Fruit fly (Drosophila melanogaster): ENCODE data around the gene CG7218.
A peak's percentile ranks its signal among the peaks of the same experiment; 100 is the strongest.

Gene CG7218

dm6 chr3R:18168398-18168797 is 4.2 kb upstream of the CG7218 start (continued):
- peak; percentile 16; the same call in 1 of the 2 replicates for TF ChIP-seq lmd (GFP tag; IDR thresholded peaks at IDR 0.05)
- TF ChIP-seq chinmo (GFP tag; IDR thresholded peaks at IDR 0.05; ENCODE audit: partially characterized antibody), result peak; percentile 74; the same call in 2 of the 4 replicates
- TF ChIP-seq NfI (GFP tag; optimal IDR thresholded peaks at IDR 0.05), result peak; percentile 45
- TF ChIP-seq CG12659 (GFP tag; optimal IDR thresholded peaks at IDR 0.05), result peak; percentile 5
- no peak for TF ChIP-seq Usf (GFP tag; optimal IDR thresholded peaks at IDR 0.05)
- TF ChIP-seq CG10565 (GFP tag; optimal IDR thresholded peaks at IDR 0.05), result no peak
- peak; percentile 56 for TF ChIP-seq CTCF (GFP tag; optimal IDR thresholded peaks at IDR 0.05)
- TF ChIP-seq CG4617 (GFP tag; optimal IDR thresholded peaks at IDR 0.05; ENCODE audit: borderline replicate concordance), result no peak
- no peak for TF ChIP-seq wor (GFP tag; IDR thresholded peaks at IDR 0.05)
- 0 out of 2 replicates have a peak, but pooled peaks have one; percentile 38 for TF ChIP-seq CG3847 (GFP tag; IDR thresholded peaks at IDR 0.05)
- TF ChIP-seq sens-2 (GFP tag; IDR thresholded peaks at IDR 0.05), result 0 out of 2 replicates have a peak, but pooled peaks have one; percentile 13
- no peak for TF ChIP-seq CG9437 (GFP tag; optimal IDR thresholded peaks at IDR 0.05)
- TF ChIP-seq CG14441 (GFP tag; IDR thresholded peaks at IDR 0.05), result peak; percentile 37; the same call in 1 of the 2 replicates
- TF ChIP-seq ab (GFP tag; optimal IDR thresholded peaks at IDR 0.05), result no peak
- no peak for TF ChIP-seq CG4730 (GFP tag; IDR thresholded peaks at IDR 0.05)
- TF ChIP-seq BEAF-32 (GFP tag; optimal IDR thresholded peaks at IDR 0.05), result peak; percentile 6
- no peak for TF ChIP-seq pita (GFP tag; optimal IDR thresholded peaks at IDR 0.05)
- no peak for TF ChIP-seq inv (GFP tag; IDR thresholded peaks at IDR 0.05; ENCODE audit: partially characterized antibody)
- TF ChIP-seq Hr51 (GFP tag; optimal IDR thresholded peaks at IDR 0.05), result peak in 1 of 2 experiments; percentile 49
- TF ChIP-seq CG12769 (tag; optimal IDR thresholded peaks at IDR 0.05), result no peak
- no peak for TF ChIP-seq shn (GFP tag; optimal IDR thresholded peaks at IDR 0.05)
- peak; percentile 44 for TF ChIP-seq CG9817 (tag; optimal IDR thresholded peaks at IDR 0.05)
- peak; percentile 25; the same call in 1 of the 2 replicates for TF ChIP-seq MBD-R2 (GFP tag; IDR thresholded peaks at IDR 0.05)
- no peak for TF ChIP-seq ase (GFP tag; IDR thresholded peaks at IDR 0.05)
- TF ChIP-seq twi (tag; optimal IDR thresholded peaks at IDR 0.05), result no peak
- TF ChIP-seq CG17361 (GFP tag; IDR thresholded peaks at IDR 0.05), result 0 out of 3 replicates have a peak, but pooled peaks have one; percentile 5
- TF ChIP-seq stwl (tag; optimal IDR thresholded peaks at IDR 0.05), result peak; percentile 20
- TF ChIP-seq CG7372 (GFP tag; IDR thresholded peaks at IDR 0.05), result no peak
- no peak for TF ChIP-seq Sin3A (optimal IDR thresholded peaks at IDR 0.05)
- peak; percentile 43 for TF ChIP-seq hbn (GFP tag; IDR thresholded peaks at IDR 0.05; ENCODE audit: partially characterized antibody)
- peak; percentile 44 for TF ChIP-seq CG3995 (GFP tag; optimal IDR thresholded peaks at IDR 0.05)
- TF ChIP-seq CG32532 (GFP tag; IDR thresholded peaks at IDR 0.05), result peak; percentile 74
- peak; percentile 1 for TF ChIP-seq gfzf (GFP tag; optimal IDR thresholded peaks at IDR 0.05)
- no peak for TF ChIP-seq bbx (GFP tag; IDR thresholded peaks at IDR 0.05; ENCODE audit: partially characterized antibody)
- TF ChIP-seq CG11247 (GFP tag; IDR thresholded peaks at IDR 0.05), result no peak
- peak; percentile 70 for TF ChIP-seq CG9932 (GFP tag; IDR thresholded peaks at IDR 0.05)
- TF ChIP-seq CG11695 (GFP tag; IDR thresholded peaks at IDR 0.05), result no peak
- TF ChIP-seq sens (GFP tag), result no peak
- TF ChIP-seq ems (GFP tag; optimal IDR thresholded peaks at IDR 0.05), result no peak
- no peak for TF ChIP-seq tio (GFP tag; optimal IDR thresholded peaks at IDR 0.05)
- TF ChIP-seq CG17328 (GFP tag; IDR thresholded peaks at IDR 0.05), result no peak
- TF ChIP-seq Vsx1 (GFP tag; optimal IDR thresholded peaks at IDR 0.05), result no peak
- no peak for TF ChIP-seq dan (GFP tag; IDR thresholded peaks at IDR 0.05)
- TF ChIP-seq sna (GFP tag; IDR thresholded peaks at IDR 0.05; ENCODE audit: partially characterized antibody), result no peak
- no peak for TF ChIP-seq NC2β (GFP tag; optimal IDR thresholded peaks at IDR 0.05)
- TF ChIP-seq CG17186 (GFP tag; optimal IDR thresholded peaks at IDR 0.05), result no peak
- TF ChIP-seq CG6254 (GFP tag; optimal IDR thresholded peaks at IDR 0.05), result no peak
- TF ChIP-seq CG13287 (GFP tag; IDR thresholded peaks at IDR 0.05; ENCODE audit: partially characterized antibody), result peak; percentile 15; the same call in 1 of the 2 replicates
- peak; percentile 19 for TF ChIP-seq chn (GFP tag; optimal IDR thresholded peaks at IDR 0.05)
- 0 out of 2 replicates have a peak, but pooled peaks have one; percentile 11 for TF ChIP-seq CG6689 (GFP tag; IDR thresholded peaks at IDR 0.05)
- peak; percentile 25; the same call in 1 of the 3 replicates for TF ChIP-seq zen2 (GFP tag; IDR thresholded peaks at IDR 0.05; ENCODE audit: partially characterized antibody)

Measured in whole organism, embryonic.